Worm (Caenorhabditis elegans) whole organism, L1 larva: Measurements from ENCODE around the gene gcy-21.
"Not testable (repeated sequence)": the region's sequence is repeated elsewhere in the genome, so short reads cannot be mapped to it uniquely, and the experiment has no call there.

Experiments
- C16A3.4 ChIP-seq: fragments of 150-350 bp; optimal IDR thresholded peaks from 2 replicates; lab custom pipeline; 2014; ENCODE audit warnings: missing biosample characterization, missing genetic modification characterization
- C34B4.2 ChIP-seq: sonication (generic microtip); optimal IDR thresholded peaks from 2 replicates; lab custom pipeline; 2017; ENCODE audit warnings: mild to moderate bottlenecking, missing genetic modification characterization, missing compliant biosample characterization
- alr-1 ChIP-seq: fragments of 200-800 bp; sonication (Bioruptor generic); optimal IDR thresholded peaks from 2 replicates; lab custom pipeline; 2018; ENCODE audit warnings: borderline replicate concordance, mild to moderate bottlenecking, missing genetic modification characterization, missing compliant biosample characterization
- aly-2 ChIP-seq: fragments of 150-350 bp; optimal IDR thresholded peaks from 2 replicates; lab custom pipeline; 2014; ENCODE audit warnings: missing biosample characterization, missing genetic modification characterization
- blmp-1 ChIP-seq: fragments of 150-350 bp; optimal IDR thresholded peaks from 2 replicates; lab custom pipeline; 2014; ENCODE audit warnings: missing biosample characterization, missing genetic modification characterization
- ceh-63 ChIP-seq: fragments of 200-800 bp; sonication (Bioruptor generic); optimal IDR thresholded peaks from 2 replicates; lab custom pipeline; 2018; ENCODE audit warnings: mild to moderate bottlenecking, missing genetic modification characterization, missing compliant biosample characterization
- ces-1 ChIP-seq: fragments of 150-350 bp; optimal IDR thresholded peaks from 2 replicates; lab custom pipeline; 2014; ENCODE audit warnings: missing biosample characterization, missing genetic modification reagents, missing genetic modification characterization
- dpl-1 ChIP-seq, 3 experiments: fragments of 150-350 bp in 2 of 3; sonication (generic microtip) in 1 of 3; optimal IDR thresholded peaks; 2 replicates each; lab custom pipeline; 2014 to 2017; ENCODE audit warnings: missing biosample characterization in 3 of 3, missing genetic modification characterization in 3 of 3, missing genetic modification reagents in 3 of 3
- dsc-1 ChIP-seq: sonication (generic microtip); optimal IDR thresholded peaks from 2 replicates; lab custom pipeline; 2016; ENCODE audit warnings: mild to moderate bottlenecking, missing genetic modification characterization, missing compliant biosample characterization
- efl-1 ChIP-seq, 4 experiments: fragments of 150-350 bp; optimal IDR thresholded peaks in 3 of 4; peaks in 1 of 4; 1 replicate in 1 of 4; 2 replicates in 3 of 4; lab custom pipeline; 2014; ENCODE audit warnings: missing biosample characterization in 2 of 4, missing genetic modification characterization in 2 of 4, missing genetic modification reagents in 2 of 4
- egl-13 ChIP-seq: sonication (generic microtip); optimal IDR thresholded peaks from 2 replicates; lab custom pipeline; 2016; ENCODE audit warnings: missing genotype, missing genetic modification reagents, missing genetic modification characterization, missing compliant biosample characterization
- elt-2 ChIP-seq: sonication (generic microtip); optimal IDR thresholded peaks from 2 replicates; lab custom pipeline; 2016; ENCODE audit warnings: missing genetic modification characterization, mild to moderate bottlenecking, inconsistent platforms, missing compliant biosample characterization, missing genetic modification reagents
- elt-3 ChIP-seq, 6 experiments: fragments of 150-350 bp in 1 of 6; sonication (generic microtip); optimal IDR thresholded peaks; 2 replicates each; lab custom pipeline; 2017 to 2018; ENCODE audit warnings: missing biosample characterization in 6 of 6, missing genetic modification characterization in 6 of 6, inconsistent platforms in 1 of 6
- fkh-4 ChIP-seq: sonication (generic microtip); optimal IDR thresholded peaks from 2 replicates; lab custom pipeline; 2016; ENCODE audit warnings: missing compliant biosample characterization, missing genetic modification characterization, borderline replicate concordance
- fkh-8 ChIP-seq: sonication (generic microtip); optimal IDR thresholded peaks from 2 replicates; lab custom pipeline; 2016; ENCODE audit warnings: mild to moderate bottlenecking, missing genetic modification characterization, missing compliant biosample characterization
- fos-1 ChIP-seq: fragments of 150-350 bp; optimal IDR thresholded peaks from 2 replicates; lab custom pipeline; 2014; ENCODE audit warnings: missing biosample characterization, missing genetic modification characterization
- hpl-2 ChIP-seq: fragments of 150-350 bp; optimal IDR thresholded peaks from 2 replicates; lab custom pipeline; 2014; ENCODE audit warnings: missing biosample characterization, missing genetic modification reagents, missing genetic modification characterization
- irx-1 ChIP-seq: sonication (generic microtip); optimal IDR thresholded peaks from 2 replicates; lab custom pipeline; 2016; ENCODE audit warnings: missing genetic modification characterization, missing compliant biosample characterization
- lin-14 ChIP-seq: fragments of 200-800 bp; sonication (Bioruptor generic); optimal IDR thresholded peaks from 2 replicates; lab custom pipeline; 2018; ENCODE audit warnings: mild to moderate bottlenecking, missing genetic modification characterization, moderate library complexity, missing compliant biosample characterization
- lsy-2 ChIP-seq, 2 experiments: fragments of 150-350 bp; optimal IDR thresholded peaks; 2 replicates each; lab custom pipeline; 2014; ENCODE audit warnings: missing biosample characterization in 2 of 2, missing genetic modification characterization in 2 of 2
- mep-1 ChIP-seq: fragments of 150-350 bp; optimal IDR thresholded peaks from 2 replicates; lab custom pipeline; 2014; ENCODE audit warnings: missing biosample characterization, missing genetic modification characterization
- nhr-19 ChIP-seq: fragments of 200-800 bp; sonication (Bioruptor generic); conservative IDR thresholded peaks from 2 replicates; pipeline ENCODE4 v1.3.6; 2022; ENCODE audit warnings: missing genetic modification characterization, missing compliant biosample characterization
- nhr-20 ChIP-seq: sonication (generic microtip); optimal IDR thresholded peaks from 2 replicates; lab custom pipeline; 2016; ENCODE audit warnings: mild to moderate bottlenecking, missing genetic modification characterization, missing compliant biosample characterization
- pqm-1 ChIP-seq: sonication (generic microtip); optimal IDR thresholded peaks from 3 replicates; lab custom pipeline; 2017; ENCODE audit warnings: missing biosample characterization, missing genetic modification characterization
- snu-23 ChIP-seq: sonication (generic microtip); optimal IDR thresholded peaks from 2 replicates; lab custom pipeline; 2016; ENCODE audit warnings: missing genetic modification characterization, missing compliant biosample characterization
- sup-37 ChIP-seq: fragments of 200-800 bp; sonication (Bioruptor generic); optimal IDR thresholded peaks from 2 replicates; lab custom pipeline; 2018; ENCODE audit warnings: mild to moderate bottlenecking, missing genetic modification characterization, missing compliant biosample characterization
- swsn-7 ChIP-seq: sonication (generic microtip); optimal IDR thresholded peaks from 2 replicates; lab custom pipeline; 2016; ENCODE audit warnings: missing genetic modification characterization, missing compliant biosample characterization
- tbx-2 ChIP-seq: sonication (generic microtip); optimal IDR thresholded peaks from 2 replicates; lab custom pipeline; 2016; ENCODE audit warnings: missing genetic modification characterization, missing compliant biosample characterization
- tlp-1 ChIP-seq: fragments of 150-350 bp; optimal IDR thresholded peaks from 2 replicates; lab custom pipeline; 2014; ENCODE audit warnings: missing biosample characterization, missing genetic modification characterization
- unc-130 ChIP-seq: fragments of 150-350 bp; optimal IDR thresholded peaks from 2 replicates; lab custom pipeline; 2017; ENCODE audit warnings: missing biosample characterization, missing genetic modification characterization, inconsistent platforms
- unc-86 ChIP-seq: sonication (generic microtip); optimal IDR thresholded peaks from 2 replicates; lab custom pipeline; 2016; ENCODE audit warnings: missing genetic modification characterization, missing compliant biosample characterization
- ztf-11 ChIP-seq, 2 experiments: sonication (generic microtip); optimal IDR thresholded peaks; 2 replicates each; lab custom pipeline; 2016 to 2017; ENCODE audit warnings: missing genetic modification characterization in 2 of 2, missing biosample characterization in 1 of 2, missing compliant biosample characterization in 1 of 2
- ztf-4 ChIP-seq: fragments of 150-350 bp; optimal IDR thresholded peaks from 2 replicates; lab custom pipeline; 2014; ENCODE audit warnings: missing biosample characterization, missing genetic modification characterization

Gene gcy-21

DNA sequence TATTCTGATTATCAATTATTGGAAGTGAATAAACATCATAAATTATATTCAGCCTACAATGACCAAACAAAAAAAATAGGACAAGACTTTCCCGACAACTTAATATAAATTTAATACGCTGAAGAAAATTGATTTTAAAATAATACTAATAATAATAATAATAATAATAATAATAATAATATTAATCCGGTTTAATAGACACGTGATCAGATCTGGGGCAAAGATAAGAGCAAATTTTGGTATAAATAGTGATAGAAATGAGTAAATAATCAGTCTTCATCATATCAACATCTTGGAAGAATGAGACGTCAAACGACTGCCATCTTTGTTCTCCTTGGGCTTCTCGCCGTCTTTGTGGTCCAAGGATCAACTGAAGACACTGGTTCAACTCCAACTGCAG is 40.3 kb upstream of the gcy-21 start, which contains the start of gene msrp-6:
Gene msrp-6, plus strand, starts transcription at position 301 of the 400 bp plus-strand sequence.
- not testable (repeated sequence) for TF ChIP-seq hpl-2; ces-1 (GFP tag; lab: Kevin White, UChicago); irx-1 (tag; lab: Kevin White, UChicago)

DNA sequence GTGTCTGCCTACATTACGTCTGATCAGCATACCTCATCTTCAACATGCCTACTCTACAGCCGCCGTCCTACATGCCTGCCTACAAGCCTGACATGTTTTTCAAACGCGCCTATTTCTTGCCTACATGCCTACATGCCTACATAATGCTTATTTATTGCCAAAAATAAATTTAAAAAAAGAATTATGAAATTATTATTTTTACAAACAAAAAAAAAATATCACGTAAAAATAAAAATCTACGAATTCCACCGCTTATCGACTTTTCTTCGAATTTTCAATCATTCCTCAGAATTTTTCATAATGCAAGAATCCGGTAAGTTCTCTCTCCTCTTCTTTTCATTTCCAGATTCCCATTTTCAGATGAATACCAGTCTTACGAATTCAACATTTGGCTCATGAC is 37.0 kb upstream of the gcy-21 start, which contains the start of gene D2062.5:
Gene D2062.5, plus strand, starts transcription at position 301 of the 400 bp plus-strand sequence.
- no peak for TF ChIP-seq ceh-63 (GFP tag; lab: Kevin White, UChicago)
- no peak for TF ChIP-seq elt-2 (tag; lab: Kevin White, UChicago)
- no peak for TF ChIP-seq alr-1 (tag; lab: Kevin White, UChicago)
- no peak for TF ChIP-seq ztf-11 (tag; optimal IDR thresholded peaks at IDR 0.05; lab: Kevin White, UChicago)
- no peak for TF ChIP-seq elt-3 (tag; optimal IDR thresholded peaks at IDR 0.05; lab: Kevin White, UChicago)
- no peak for TF ChIP-seq nhr-19 (GFP tag; lab: Robert Waterston, UW)
- no peak for TF ChIP-seq hpl-2
- no peak for TF ChIP-seq dsc-1 (tag; lab: Kevin White, UChicago)
- TF ChIP-seq egl-13 (tag; lab: Kevin White, UChicago) = no peak
- no peak for TF ChIP-seq C16A3.4 (tag; lab: Kevin White, UChicago)
- TF ChIP-seq unc-86 (tag; lab: Kevin White, UChicago) = no peak
- no peak for TF ChIP-seq lsy-2 (tag; optimal IDR thresholded peaks at IDR 0.05; lab: Kevin White, UChicago)
- TF ChIP-seq irx-1 (tag; lab: Kevin White, UChicago) = no peak

DNA sequence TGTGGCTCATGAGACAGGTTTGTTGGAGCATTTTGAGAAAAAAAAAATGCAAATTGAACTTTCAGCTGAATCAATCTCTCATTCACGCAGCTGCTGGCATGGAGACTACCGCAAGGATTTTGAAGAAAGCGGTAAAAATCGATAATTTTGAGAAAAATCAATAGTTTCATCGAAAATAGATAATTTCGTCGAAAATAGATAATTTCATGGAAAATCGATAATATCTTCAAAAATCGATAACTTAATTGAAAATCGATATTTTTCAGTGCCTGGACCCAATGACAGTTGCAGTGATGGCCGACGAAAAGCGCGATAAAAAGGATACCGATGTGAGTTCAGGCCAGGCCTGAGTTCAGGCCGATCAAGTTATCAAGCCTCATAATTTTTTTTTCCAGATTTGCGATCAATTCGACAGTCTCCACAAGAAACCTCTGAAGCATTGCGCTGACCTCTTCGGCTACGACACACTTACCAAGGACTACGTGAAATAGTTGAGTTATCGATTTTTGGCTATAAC is 36.5 kb upstream of the gcy-21 start, which contains the start of gene D2062.4:
Gene D2062.4, plus strand, starts transcription at position 467 of the 517 bp plus-strand sequence.
- TF ChIP-seq C34B4.2; ceh-63 (GFP tag; lab: Kevin White, UChicago); dpl-1 (GFP tag; optimal IDR thresholded peaks at IDR 0.05; lab: Kevin White, UChicago): not testable (repeated sequence)

DNA sequence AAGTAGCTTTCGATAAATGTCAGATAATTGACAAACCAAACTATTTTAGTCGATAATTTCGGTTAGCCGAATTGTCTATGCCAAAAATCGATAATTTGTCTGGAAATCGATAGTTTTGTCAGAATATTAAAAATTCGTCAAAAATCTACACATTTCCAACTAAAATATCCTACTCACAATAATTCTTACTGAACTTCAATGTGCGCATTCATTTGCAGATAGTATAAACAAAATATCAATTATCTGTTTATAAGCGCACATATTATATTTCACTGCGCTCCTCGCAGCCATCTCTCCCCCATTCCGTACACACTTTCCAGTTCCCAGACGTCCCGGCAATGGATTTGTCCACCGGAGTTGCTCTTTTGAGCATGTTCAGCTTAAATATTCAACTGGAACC is 34.7 kb upstream of the gcy-21 start, which contains the start of gene lgc-28:
Gene lgc-28, plus strand, starts transcription at position 301 of the 400 bp plus-strand sequence.
- no peak for TF ChIP-seq fkh-4 (tag; lab: Kevin White, UChicago)
- TF ChIP-seq fkh-8 (tag; lab: Kevin White, UChicago) = no peak
- no peak for TF ChIP-seq nhr-20
- TF ChIP-seq ces-1 (GFP tag; lab: Kevin White, UChicago) = no peak
- TF ChIP-seq tbx-2 (tag; lab: Kevin White, UChicago) = no peak
- TF ChIP-seq tlp-1 (tag; lab: Kevin White, UChicago) = no peak
- no peak for TF ChIP-seq pqm-1 (tag; lab: Kevin White, UChicago)
- TF ChIP-seq hpl-2 = no peak
- no peak for TF ChIP-seq mep-1
- no peak for TF ChIP-seq unc-130 (tag; lab: Kevin White, UChicago)
- no peak for TF ChIP-seq C16A3.4 (tag; lab: Kevin White, UChicago)
- no peak for TF ChIP-seq ztf-4 (tag; lab: Kevin White, UChicago)
- no peak for TF ChIP-seq alr-1 (tag; lab: Kevin White, UChicago)
- no peak for TF ChIP-seq blmp-1
- TF ChIP-seq lin-14 (GFP tag; lab: Kevin White, UChicago) = no peak
- no peak for TF ChIP-seq elt-2 (tag; lab: Kevin White, UChicago)

DNA sequence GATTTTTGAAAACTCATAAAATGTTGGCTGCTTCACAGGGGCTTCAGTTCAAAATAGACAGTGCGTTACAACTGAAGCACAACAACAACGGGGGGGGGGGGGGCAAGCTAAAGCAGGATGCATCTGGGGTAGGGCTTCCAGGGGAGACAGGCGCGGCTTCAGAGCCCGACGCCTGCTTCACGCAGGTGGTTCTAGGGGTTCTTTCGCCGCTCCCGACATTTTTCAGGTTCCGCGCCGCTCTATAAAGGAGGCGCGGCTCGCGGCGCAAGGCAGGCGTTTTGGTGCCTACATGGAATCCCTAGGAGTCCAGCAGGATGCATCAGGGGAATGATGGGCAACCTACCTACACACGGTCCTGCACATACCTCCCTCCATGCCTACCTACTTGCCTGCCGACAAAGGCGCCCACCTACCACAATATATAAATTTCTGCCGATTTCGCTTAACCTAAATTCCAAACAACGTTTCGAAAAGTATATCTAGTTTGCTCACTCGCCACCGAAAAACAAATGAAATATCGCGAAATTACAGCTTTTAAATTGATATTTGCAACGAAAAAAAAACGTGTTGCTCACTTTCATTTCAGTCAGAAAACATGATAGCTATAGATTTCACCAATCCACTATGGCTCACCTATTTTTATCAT is 32.2 kb upstream of the gcy-21 start, which contains the start of gene sri-71:
Gene sri-71, plus strand, starts transcription at position 596 of the 646 bp plus-strand sequence.
- TF ChIP-seq snu-23 (no peak), aly-2 (no peak), swsn-7 (tag; lab: Kevin White, UChicago) (no peak), efl-1 (optimal IDR thresholded peaks at IDR 0.05; lab: Kevin White, UChicago) (no peak), efl-1 (GFP tag; optimal IDR thresholded peaks at IDR 0.05 in 1 of 2; lab: Kevin White, UChicago) (peak in 1 of 2 experiments; percentile 60), sup-37 (GFP tag; lab: Kevin White, UChicago) (no peak), fos-1 (tag; lab: Kevin White, UChicago) (no peak), lin-14 (GFP tag; lab: Kevin White, UChicago) (no peak)
